Worm (Caenorhabditis elegans): ENCODE results near the gene R12C12.10.
A peak's percentile ranks its signal among the peaks of the same experiment; 100 is the strongest.

R12C12.10 gene

ce11 chrII:6047639-6048159 lies 4.6 kb upstream of the R12C12.10 start, which contains the start of the genes R12C12.6 and ran-5:
Gene R12C12.6 (minus strand): TSS chrII:6047867.
Gene ran-5 (plus strand): TSS chrII:6048109.
- peak; percentile 64; the same call in 1 of the 2 replicates for TF ChIP-seq ztf-23 (GFP tag; IDR thresholded peaks at IDR 0.05)
- TF ChIP-seq cog-1 (tag; optimal IDR thresholded peaks at IDR 0.05) = peak; percentile 71
- 0 out of 2 replicates have a peak, but pooled peaks have one; percentile 33 for TF ChIP-seq flt-1 (GFP tag; IDR thresholded peaks at IDR 0.05)
- no peak for TF ChIP-seq ref-1 (GFP tag; conservative IDR thresholded peaks at IDR 0.05)

- TF ChIP-seq tab-1 (GFP tag; IDR thresholded peaks at IDR 0.05) = no peak
- TF ChIP-seq ztf-29 (GFP tag; IDR thresholded peaks at IDR 0.05) = no peak
- 0 out of 2 replicates have a peak, but pooled peaks have one; percentile 25 for TF ChIP-seq ztf-23 (GFP tag; IDR thresholded peaks at IDR 0.05)
- TF ChIP-seq flt-1 (GFP tag; IDR thresholded peaks at IDR 0.05) = no peak
- TF ChIP-seq cog-1 (tag; optimal IDR thresholded peaks at IDR 0.05) = no peak
- no peak for TF ChIP-seq klf-2 (GFP tag; conservative IDR thresholded peaks at IDR 0.05)
Observed at ce11 chrII:6046023-6046631, 3.1 kb upstream of the R12C12.10 start.

ce11 chrII:6045048-6045447 lies 2.0 kb upstream of the R12C12.10 start, which contains the start of gene R12C12.5:
Gene R12C12.5 (minus strand): TSS chrII:6045148.
- TF ChIP-seq cog-1 (tag; optimal IDR thresholded peaks at IDR 0.05) (no peak), tab-1 (GFP tag; IDR thresholded peaks at IDR 0.05) (no peak), flt-1 (GFP tag; IDR thresholded peaks at IDR 0.05) (no peak), ztf-23 (GFP tag; IDR thresholded peaks at IDR 0.05) (no peak), med-1 (GFP tag; optimal IDR thresholded peaks at IDR 0.05; ENCODE audit: insufficient read depth) (no peak), ref-1 (GFP tag; conservative IDR thresholded peaks at IDR 0.05) (no peak), T22C8.4 (GFP tag; IDR thresholded peaks at IDR 0.05) (no peak), ztf-29 (GFP tag; IDR thresholded peaks at IDR 0.05) (no peak), klf-2 (GFP tag; conservative IDR thresholded peaks at IDR 0.05) (no peak)

- TF ChIP-seq klf-2 (GFP tag; conservative IDR thresholded peaks at IDR 0.05) (no peak), T22C8.4 (GFP tag; IDR thresholded peaks at IDR 0.05) (no peak), cog-1 (tag; optimal IDR thresholded peaks at IDR 0.05) (no peak), flt-1 (GFP tag; IDR thresholded peaks at IDR 0.05) (no peak), tab-1 (GFP tag; IDR thresholded peaks at IDR 0.05) (no peak), ref-1 (GFP tag; conservative IDR thresholded peaks at IDR 0.05) (no peak), med-1 (GFP tag; optimal IDR thresholded peaks at IDR 0.05; ENCODE audit: insufficient read depth) (no peak), ztf-23 (GFP tag; IDR thresholded peaks at IDR 0.05) (no peak), ztf-29 (GFP tag; IDR thresholded peaks at IDR 0.05) (no peak)
Observed at ce11 chrII:6031106-6031505, 12.0 kb downstream of the R12C12.10 start, which contains the start of gene frpr-16. Gene frpr-16 (minus strand): TSS chrII:6031206.

ce11 chrII:6028594-6029141 lies 14.4 kb downstream of the R12C12.10 start:
- no peak for TF ChIP-seq cog-1 (tag; optimal IDR thresholded peaks at IDR 0.05)

- TF ChIP-seq klf-2 (GFP tag; conservative IDR thresholded peaks at IDR 0.05) (no peak), tab-1 (GFP tag; IDR thresholded peaks at IDR 0.05) (no peak), ztf-23 (GFP tag; IDR thresholded peaks at IDR 0.05) (no peak), T22C8.4 (GFP tag; IDR thresholded peaks at IDR 0.05) (no peak), ref-1 (GFP tag; conservative IDR thresholded peaks at IDR 0.05) (no peak), med-1 (GFP tag; optimal IDR thresholded peaks at IDR 0.05; ENCODE audit: insufficient read depth) (no peak), flt-1 (GFP tag; IDR thresholded peaks at IDR 0.05) (no peak), cog-1 (tag; optimal IDR thresholded peaks at IDR 0.05) (no peak), ztf-29 (GFP tag; IDR thresholded peaks at IDR 0.05) (no peak)
Observed at ce11 chrII:6026646-6027045, 16.4 kb downstream of the R12C12.10 start.

- no peak for TF ChIP-seq ref-1 (GFP tag; conservative IDR thresholded peaks at IDR 0.05)
- no peak for TF ChIP-seq klf-2 (GFP tag; conservative IDR thresholded peaks at IDR 0.05)
- TF ChIP-seq ztf-29 (GFP tag; IDR thresholded peaks at IDR 0.05) = no peak
- no peak for TF ChIP-seq flt-1 (GFP tag; IDR thresholded peaks at IDR 0.05)
- no peak for TF ChIP-seq ztf-23 (GFP tag; IDR thresholded peaks at IDR 0.05)
- TF ChIP-seq tab-1 (GFP tag; IDR thresholded peaks at IDR 0.05) = no peak
- no peak for TF ChIP-seq cog-1 (tag; optimal IDR thresholded peaks at IDR 0.05)
- no peak for TF ChIP-seq med-1 (GFP tag; optimal IDR thresholded peaks at IDR 0.05; ENCODE audit: insufficient read depth)
- TF ChIP-seq T22C8.4 (GFP tag; IDR thresholded peaks at IDR 0.05) = no peak
Observed at ce11 chrII:6025647-6026046, 17.4 kb downstream of the R12C12.10 start.

ce11 chrII:6024879-6025278 lies 18.2 kb downstream of the R12C12.10 start, which contains the start of gene R12C12.9:
Gene R12C12.9 (minus strand): TSS chrII:6024979.
- TF ChIP-seq ref-1 (GFP tag; conservative IDR thresholded peaks at IDR 0.05) (no peak), cog-1 (tag; optimal IDR thresholded peaks at IDR 0.05) (no peak), klf-2 (GFP tag; conservative IDR thresholded peaks at IDR 0.05) (no peak), tab-1 (GFP tag; IDR thresholded peaks at IDR 0.05) (no peak), ztf-29 (GFP tag; IDR thresholded peaks at IDR 0.05) (no peak), med-1 (GFP tag; optimal IDR thresholded peaks at IDR 0.05; ENCODE audit: insufficient read depth) (no peak), T22C8.4 (GFP tag; IDR thresholded peaks at IDR 0.05) (no peak)

- TF ChIP-seq tab-1 (GFP tag; IDR thresholded peaks at IDR 0.05) (no peak), ztf-23 (GFP tag; IDR thresholded peaks at IDR 0.05) (no peak), cog-1 (tag; optimal IDR thresholded peaks at IDR 0.05) (no peak), ref-1 (GFP tag; conservative IDR thresholded peaks at IDR 0.05) (no peak), ztf-29 (GFP tag; IDR thresholded peaks at IDR 0.05) (no peak), T22C8.4 (GFP tag; IDR thresholded peaks at IDR 0.05) (no peak), flt-1 (GFP tag; IDR thresholded peaks at IDR 0.05) (no peak), klf-2 (GFP tag; conservative IDR thresholded peaks at IDR 0.05) (no peak), med-1 (GFP tag; optimal IDR thresholded peaks at IDR 0.05; ENCODE audit: insufficient read depth) (no peak)
Observed at ce11 chrII:6022596-6022995, 20.5 kb downstream of the R12C12.10 start.

ce11 chrII:6020353-6020752 lies 22.7 kb downstream of the R12C12.10 start, which contains the start of gene ZK84.1:
Gene ZK84.1 (plus strand): TSS chrII:6020653.
- TF ChIP-seq T22C8.4 (GFP tag; IDR thresholded peaks at IDR 0.05) = no peak
- TF ChIP-seq med-1 (GFP tag; optimal IDR thresholded peaks at IDR 0.05; ENCODE audit: insufficient read depth) = no peak
- no peak for TF ChIP-seq ref-1 (GFP tag; conservative IDR thresholded peaks at IDR 0.05)
- TF ChIP-seq tab-1 (GFP tag; IDR thresholded peaks at IDR 0.05) = no peak
- no peak for TF ChIP-seq flt-1 (GFP tag; IDR thresholded peaks at IDR 0.05)
- no peak for TF ChIP-seq ztf-29 (GFP tag; IDR thresholded peaks at IDR 0.05)
- no peak for TF ChIP-seq klf-2 (GFP tag; conservative IDR thresholded peaks at IDR 0.05)
- TF ChIP-seq cog-1 (tag; optimal IDR thresholded peaks at IDR 0.05) = no peak
- no peak for TF ChIP-seq ztf-23 (GFP tag; IDR thresholded peaks at IDR 0.05)

Data from whole organism, midembryonic.